Worm (Caenorhabditis elegans) whole organism, late embryonic: Measurements from ENCODE around the gene clec-233.

Experiments used
- C08G9.2 ChIP-seq: sonication (generic microtip); optimal IDR thresholded peaks from 2 replicates; lab custom pipeline; 2016; ENCODE audit warnings: mild to moderate bottlenecking, missing genetic modification characterization, moderate library complexity, missing compliant biosample characterization
- C38D4.7 ChIP-seq: fragments of 200-800 bp; sonication (Bioruptor generic); optimal IDR thresholded peaks from 2 replicates; lab custom pipeline; 2018; ENCODE audit warnings: mild to moderate bottlenecking, missing genetic modification characterization, moderate library complexity, missing compliant biosample characterization
- F13H6.1 ChIP-seq: sonication (generic microtip); optimal IDR thresholded peaks from 2 replicates; lab custom pipeline; 2016; ENCODE audit warnings: missing genetic modification characterization, missing compliant biosample characterization
- K09A11.1 ChIP-seq: sonication (generic microtip); optimal IDR thresholded peaks from 2 replicates; lab custom pipeline; 2017; ENCODE audit warnings: antibody characterized with exemption, mild to moderate bottlenecking, missing genetic modification characterization, missing compliant biosample characterization; ENCODE audit not compliant: insufficient read depth
- T23F11.4 ChIP-seq: fragments of 200-800 bp; sonication (Bioruptor generic); optimal IDR thresholded peaks from 2 replicates; lab custom pipeline; 2018; ENCODE audit warnings: mild to moderate bottlenecking, missing genetic modification characterization, missing compliant biosample characterization
- Y22D7AL.16 ChIP-seq: sonication (generic microtip); optimal IDR thresholded peaks from 2 replicates; lab custom pipeline; 2016; ENCODE audit warnings: missing genetic modification characterization, missing compliant biosample characterization
- ama-1 ChIP-seq: fragments of 150-350 bp; optimal IDR thresholded peaks from 2 replicates; lab custom pipeline; 2014
- ceh-14 ChIP-seq: sonication (generic microtip); optimal IDR thresholded peaks from 2 replicates; lab custom pipeline; 2016; ENCODE audit warnings: missing genotype, missing genetic modification characterization, missing compliant biosample characterization
- ceh-31 ChIP-seq: sonication (generic microtip); optimal IDR thresholded peaks from 2 replicates; lab custom pipeline; 2016; ENCODE audit warnings: missing genetic modification characterization, missing compliant biosample characterization
- ceh-45 ChIP-seq: fragments of 200-800 bp; sonication (Bioruptor generic); IDR thresholded peaks from 2 replicates; pipeline ENCODE4 v1.3.6; 2022; ENCODE audit warnings: missing genetic modification reagents, missing genetic modification characterization, missing compliant biosample characterization
- ceh-6 ChIP-seq: fragments of 200-800 bp; sonication (Bioruptor generic); optimal IDR thresholded peaks from 2 replicates; lab custom pipeline; 2018; ENCODE audit warnings: mild to moderate bottlenecking, missing genetic modification characterization, missing compliant biosample characterization
- dmd-4 ChIP-seq: sonication (generic microtip); optimal IDR thresholded peaks from 2 replicates; lab custom pipeline; 2016; ENCODE audit warnings: borderline replicate concordance, missing genetic modification characterization, missing compliant biosample characterization
- dve-1 ChIP-seq: sonication (generic microtip); optimal IDR thresholded peaks from 2 replicates; lab custom pipeline; 2017; ENCODE audit warnings: antibody characterized with exemption, mild to moderate bottlenecking, missing genetic modification characterization, missing compliant biosample characterization
- elt-2 ChIP-seq: sonication (generic microtip); optimal IDR thresholded peaks from 2 replicates; lab custom pipeline; 2016; ENCODE audit warnings: missing genetic modification reagents, missing genetic modification characterization, missing compliant biosample characterization
- eyg-1 ChIP-seq: sonication (generic microtip); optimal IDR thresholded peaks from 2 replicates; lab custom pipeline; 2016; ENCODE audit warnings: missing genotype, missing genetic modification characterization, missing compliant biosample characterization
- hlh-6 ChIP-seq: sonication (generic microtip); optimal IDR thresholded peaks from 2 replicates; lab custom pipeline; 2016; ENCODE audit warnings: missing genotype, missing genetic modification characterization, missing compliant biosample characterization
- hlh-8 ChIP-seq: sonication (generic microtip); optimal IDR thresholded peaks from 2 replicates; lab custom pipeline; 2016; ENCODE audit warnings: missing genotype, missing genetic modification characterization, missing compliant biosample characterization
- lim-6 ChIP-seq: sonication (generic microtip); optimal IDR thresholded peaks from 2 replicates; lab custom pipeline; 2016; ENCODE audit warnings: missing genetic modification characterization, missing compliant biosample characterization
- lin-11 ChIP-seq: fragments of 200-800 bp; sonication (Bioruptor generic); optimal IDR thresholded peaks from 2 replicates; lab custom pipeline; 2018; ENCODE audit warnings: mild to moderate bottlenecking, missing genetic modification characterization, missing compliant biosample characterization
- madf-2 ChIP-seq: sonication (generic microtip); optimal IDR thresholded peaks from 2 replicates; lab custom pipeline; 2017; ENCODE audit warnings: missing genetic modification characterization, missing compliant biosample characterization
- nhr-11 ChIP-seq: fragments of 150-350 bp; optimal IDR thresholded peaks from 2 replicates; lab custom pipeline; 2014; ENCODE audit warnings: missing biosample characterization, missing genetic modification characterization
- pag-3 ChIP-seq: sonication (generic microtip); optimal IDR thresholded peaks from 2 replicates; lab custom pipeline; 2016; ENCODE audit warnings: missing compliant biosample characterization, missing genetic modification characterization, borderline replicate concordance
- pat-9 ChIP-seq: fragments of 200-800 bp; sonication (Bioruptor generic); optimal IDR thresholded peaks from 2 replicates; lab custom pipeline; 2018; ENCODE audit warnings: mild to moderate bottlenecking, missing genetic modification characterization, moderate library complexity, missing compliant biosample characterization
- pqm-1 ChIP-seq: sonication (generic microtip); optimal IDR thresholded peaks from 2 replicates; lab custom pipeline; 2016; ENCODE audit warnings: missing genetic modification characterization, missing compliant biosample characterization
- pros-1 ChIP-seq: fragments of 150-350 bp; optimal IDR thresholded peaks from 2 replicates; lab custom pipeline; 2014; ENCODE audit warnings: missing biosample characterization, missing genetic modification reagents, missing genetic modification characterization
- sdc-2 ChIP-seq: sonication (generic microtip); optimal IDR thresholded peaks from 2 replicates; lab custom pipeline; 2016; ENCODE audit warnings: missing genotype, missing genetic modification characterization, missing compliant biosample characterization
- sox-2 ChIP-seq: fragments of 200-800 bp; sonication (Bioruptor generic); IDR thresholded peaks from 2 replicates; pipeline ENCODE4 v1.3.6; 2022; ENCODE audit warnings: missing genetic modification reagents, missing genetic modification characterization, missing compliant biosample characterization
- sox-4 ChIP-seq: sonication (generic microtip); optimal IDR thresholded peaks from 2 replicates; lab custom pipeline; 2017; ENCODE audit warnings: mild to moderate bottlenecking, missing genetic modification characterization, inconsistent platforms, missing compliant biosample characterization
- syd-9 ChIP-seq: sonication (generic microtip); optimal IDR thresholded peaks from 2 replicates; lab custom pipeline; 2016; ENCODE audit warnings: mild to moderate bottlenecking, missing genetic modification characterization, moderate library complexity, missing compliant biosample characterization
- tbx-2 ChIP-seq: sonication (generic microtip); optimal IDR thresholded peaks from 2 replicates; lab custom pipeline; 2016; ENCODE audit warnings: missing genetic modification characterization, missing compliant biosample characterization
- unc-3 ChIP-seq, 2 experiments: fragments of 200-800 bp in 1 of 2; sonication (Bioruptor generic) in 1 of 2; sonication (generic microtip) in 1 of 2; conservative IDR thresholded peaks in 1 of 2; optimal IDR thresholded peaks in 1 of 2; 2 replicates each; pipeline versions ENCODE4 v1.3.6 to Lab custom; 2016 to 2022; ENCODE audit warnings: missing compliant biosample characterization in 2 of 2, missing genetic modification characterization in 2 of 2, missing genetic modification reagents in 1 of 2
- unc-42 ChIP-seq: sonication (generic microtip); optimal IDR thresholded peaks from 2 replicates; lab custom pipeline; 2016; ENCODE audit warnings: missing genotype, missing genetic modification characterization, missing compliant biosample characterization
- unc-86 ChIP-seq: sonication (generic microtip); optimal IDR thresholded peaks from 2 replicates; lab custom pipeline; 2016; ENCODE audit warnings: missing genetic modification characterization, missing compliant biosample characterization

Gene clec-233

DNA sequence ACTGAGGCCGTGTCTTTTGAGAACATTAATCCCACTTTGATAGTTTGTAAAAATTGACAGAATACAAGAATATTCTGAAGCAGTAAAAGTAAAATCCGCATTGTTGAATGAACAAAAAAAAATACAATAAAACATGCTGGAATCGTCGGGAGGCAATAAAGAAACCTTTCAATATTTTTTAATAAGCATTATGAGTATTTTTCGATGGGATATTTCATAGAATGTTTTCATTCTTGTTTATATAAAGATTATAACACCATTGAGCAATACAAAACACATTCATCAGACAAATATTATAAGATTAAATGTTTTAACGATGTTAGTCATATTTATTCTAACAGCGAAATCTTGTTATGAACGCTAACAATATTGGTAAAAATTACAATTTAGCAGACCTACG, 20.0 kb downstream of the clec-233 start, which contains the start of gene gcy-20:
TSS of gene gcy-20 (minus strand) at position 101 of the 400 bp plus-strand sequence.
- TF ChIP-seq C38D4.7 (GFP tag; lab: Kevin White, UChicago) = no peak
- no peak for TF ChIP-seq tbx-2 (tag; lab: Kevin White, UChicago)
- TF ChIP-seq lim-6 (tag; lab: Kevin White, UChicago) = no peak
- no peak for TF ChIP-seq pqm-1 (tag; lab: Kevin White, UChicago)
- TF ChIP-seq hlh-8 = no peak
- no peak for TF ChIP-seq unc-42 (tag; lab: Kevin White, UChicago)

DNA sequence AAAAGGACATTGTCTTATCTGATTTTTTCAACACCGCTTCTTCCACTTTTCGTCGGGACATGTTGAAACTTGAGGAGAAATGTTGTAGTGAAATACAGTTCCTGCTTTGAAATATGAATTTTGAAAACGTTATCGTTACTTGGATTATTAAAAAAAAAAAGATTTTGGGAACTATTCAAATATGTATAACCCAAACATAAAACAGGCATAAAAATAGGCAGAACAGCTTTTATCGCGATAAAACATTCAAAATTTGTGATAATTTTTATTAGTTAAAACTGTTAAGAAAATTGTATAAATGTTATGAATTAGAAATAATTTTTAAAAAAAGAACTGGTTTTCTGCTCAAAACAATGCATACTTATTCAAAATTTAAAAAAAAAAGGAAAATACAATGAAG, 22.7 kb downstream of the clec-233 start, which contains the start of gene bgnt-1.3:
TSS of gene bgnt-1.3 (minus strand) at position 101 of the 400 bp plus-strand sequence.
- TF ChIP-seq dmd-4 (tag; lab: Kevin White, UChicago) = no peak
- TF ChIP-seq, all 69 proteins: peak for 0

DNA sequence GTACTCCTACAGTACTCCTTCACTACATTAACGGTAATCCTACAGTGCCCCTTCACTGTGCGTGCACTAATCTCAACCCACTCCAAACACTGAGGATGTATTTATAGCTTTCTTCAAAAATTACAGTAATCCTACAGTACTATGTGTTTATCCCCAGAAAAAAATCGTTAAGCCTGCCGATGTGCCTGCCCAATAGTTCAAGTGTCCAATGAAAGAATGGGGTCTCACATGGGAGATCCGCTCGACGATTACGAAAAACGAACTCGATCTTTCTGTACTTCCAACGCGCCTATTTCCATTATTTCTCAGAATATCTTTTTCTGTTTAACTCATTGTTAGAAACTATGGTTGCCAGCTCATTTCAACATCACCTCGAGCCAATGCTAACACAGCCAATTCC, 24.4 kb downstream of the clec-233 start, which contains the start of gene nhr-218:
TSS of gene nhr-218 (plus strand) at position 301 of the 400 bp plus-strand sequence.
- TF ChIP-seq C38D4.7 (GFP tag; lab: Kevin White, UChicago) (no peak), madf-2 (tag; lab: Kevin White, UChicago) (no peak), dve-1 (tag; lab: Kevin White, UChicago) (no peak), F13H6.1 (tag; lab: Kevin White, UChicago) (no peak), unc-86 (no peak), ceh-14 (no peak), pag-3 (tag; lab: Kevin White, UChicago) (no peak), lim-6 (tag; lab: Kevin White, UChicago) (no peak), C08G9.2 (tag; lab: Kevin White, UChicago) (no peak), pat-9 (tag; lab: Kevin White, UChicago) (no peak), sox-2 (no peak), K09A11.1 (tag; lab: Kevin White, UChicago) (no peak), unc-3 (GFP tag; conservative IDR thresholded peaks at IDR 0.05; lab: Robert Waterston, UW) (no peak), unc-3 (tag; optimal IDR thresholded peaks at IDR 0.05; lab: Kevin White, UChicago) (no peak), elt-2 (tag; lab: Kevin White, UChicago) (no peak), lin-11 (no peak), ceh-45 (GFP tag; lab: Robert Waterston, UW) (no peak), sox-4 (tag; lab: Kevin White, UChicago) (no peak), dmd-4 (tag; lab: Kevin White, UChicago) (no peak), pqm-1 (tag; lab: Kevin White, UChicago) (no peak)
- TF ChIP-seq, all 69 proteins: peak for 0

DNA sequence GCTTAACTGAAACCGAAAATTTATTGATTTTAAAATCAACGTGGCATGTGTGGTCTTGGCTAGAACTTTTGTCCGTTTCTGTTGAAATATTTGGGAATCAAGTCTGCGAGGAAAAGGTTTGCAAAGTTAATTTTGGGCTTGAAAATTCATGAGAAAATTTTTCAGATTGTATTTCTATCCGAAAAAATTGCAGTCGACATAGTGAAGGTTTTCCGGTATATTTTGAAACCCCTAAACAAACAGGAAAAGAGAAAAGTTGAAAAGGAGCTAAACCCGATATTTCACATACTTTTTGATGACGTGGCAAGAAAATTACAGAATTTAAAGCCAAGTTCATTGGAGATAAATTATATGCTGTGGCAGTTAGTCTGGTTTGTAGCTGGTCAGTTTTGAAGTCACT, 26.0 kb downstream of the clec-233 start, which contains the start of gene nhr-127:
TSS of gene nhr-127 (plus strand) at position 301 of the 400 bp plus-strand sequence.
- no peak for TF ChIP-seq ceh-45 (GFP tag; lab: Robert Waterston, UW)
- TF ChIP-seq ceh-14 = no peak
- TF ChIP-seq lim-6 (tag; lab: Kevin White, UChicago) = no peak
- TF ChIP-seq pat-9 (tag; lab: Kevin White, UChicago) = no peak
- no peak for TF ChIP-seq ceh-6 (GFP tag; lab: Kevin White, UChicago)
- no peak for TF ChIP-seq pros-1 (tag; lab: Kevin White, UChicago)
- no peak for TF ChIP-seq hlh-6 (tag; lab: Kevin White, UChicago)
- no peak for TF ChIP-seq eyg-1 (tag; lab: Kevin White, UChicago)
- no peak for TF ChIP-seq lin-11
- no peak for TF ChIP-seq sdc-2
- no peak for TF ChIP-seq pqm-1 (tag; lab: Kevin White, UChicago)
- TF ChIP-seq ama-1 = no peak
- TF ChIP-seq ceh-31 (tag; lab: Kevin White, UChicago) = no peak
- TF ChIP-seq syd-9 (tag; lab: Kevin White, UChicago) = no peak
- TF ChIP-seq T23F11.4 (GFP tag; lab: Kevin White, UChicago) = no peak
- TF ChIP-seq Y22D7AL.16 (tag; lab: Kevin White, UChicago) = no peak
- TF ChIP-seq nhr-11 (tag; lab: Kevin White, UChicago) = no peak
- TF ChIP-seq, all 69 proteins: peak for 0
